Fruit fly (Drosophila melanogaster) whole organism, embryonic: ENCODE measurements around the gene CG14818.

ENCODE experiments used
- Bgb ChIP-seq: fragments of 200-800 bp; sonication (Bioruptor generic); IDR thresholded peaks from 2 replicates; pipeline ENCODE4 v1.3.6; 2022; ENCODE audit warnings: missing biosample characterization, missing genetic modification characterization; ENCODE audit not compliant: partially characterized antibody
- Bteb2 ChIP-seq: fragments of 200-800 bp; sonication (Bioruptor generic); optimal IDR thresholded peaks from 2 replicates; lab custom pipeline; 2016; ENCODE audit warnings: missing biosample characterization, missing genetic modification characterization
- CG1602 ChIP-seq: fragments of 200-800 bp; sonication (Bioruptor generic); optimal IDR thresholded peaks from 3 replicates; lab custom pipeline; 2016; ENCODE audit warnings: missing biosample characterization, missing genetic modification characterization
- CG5180 ChIP-seq: fragments of 200-800 bp; sonication (Bioruptor generic); optimal IDR thresholded peaks from 3 replicates; lab custom pipeline; 2017; ENCODE audit warnings: missing biosample characterization, missing genetic modification characterization, mild to moderate bottlenecking, moderate library complexity, missing genetic modification reagents
- ERR ChIP-seq: fragments of 200-800 bp; sonication (Bioruptor generic); optimal IDR thresholded peaks from 2 replicates; lab custom pipeline; 2016; ENCODE audit warnings: missing biosample characterization, missing genetic modification characterization
- Ravus ChIP-seq: fragments of 200-800 bp; sonication (Bioruptor generic); IDR thresholded peaks from 2 replicates; pipeline ENCODE4 v1.3.6; 2022; ENCODE audit warnings: missing biosample characterization, missing genetic modification characterization
- en ChIP-seq: fragments of 200-800 bp; sonication (Bioruptor generic); optimal IDR thresholded peaks from 2 replicates; lab custom pipeline; 2016; ENCODE audit warnings: missing biosample characterization, missing genetic modification characterization

- peak; percentile 74 for TF ChIP-seq CG1602
- peak; percentile 73 for TF ChIP-seq ERR (GFP tag; lab: Kevin White, UChicago)
- peak; percentile 48 for TF ChIP-seq en (GFP tag; lab: Kevin White, UChicago)
- TF ChIP-seq Bgb (GFP tag; lab: Robert Waterston, UW), result no peak
- peak; percentile 82 for TF ChIP-seq Bteb2 (GFP tag; lab: Kevin White, UChicago)
- peak; percentile 39; the same call in 1 of the 2 replicates for TF ChIP-seq Ravus (GFP tag; lab: Robert Waterston, UW)
- TF ChIP-seq CG5180 (GFP tag; lab: Kevin White, UChicago), result peak; percentile 67
Measured at dm6 chrX:1849914-1850313, 29.7 kb downstream of the CG14818 start.
